Fruit fly (Drosophila melanogaster): ENCODE results near the gene CG15263.

CG15263 gene

DNA sequence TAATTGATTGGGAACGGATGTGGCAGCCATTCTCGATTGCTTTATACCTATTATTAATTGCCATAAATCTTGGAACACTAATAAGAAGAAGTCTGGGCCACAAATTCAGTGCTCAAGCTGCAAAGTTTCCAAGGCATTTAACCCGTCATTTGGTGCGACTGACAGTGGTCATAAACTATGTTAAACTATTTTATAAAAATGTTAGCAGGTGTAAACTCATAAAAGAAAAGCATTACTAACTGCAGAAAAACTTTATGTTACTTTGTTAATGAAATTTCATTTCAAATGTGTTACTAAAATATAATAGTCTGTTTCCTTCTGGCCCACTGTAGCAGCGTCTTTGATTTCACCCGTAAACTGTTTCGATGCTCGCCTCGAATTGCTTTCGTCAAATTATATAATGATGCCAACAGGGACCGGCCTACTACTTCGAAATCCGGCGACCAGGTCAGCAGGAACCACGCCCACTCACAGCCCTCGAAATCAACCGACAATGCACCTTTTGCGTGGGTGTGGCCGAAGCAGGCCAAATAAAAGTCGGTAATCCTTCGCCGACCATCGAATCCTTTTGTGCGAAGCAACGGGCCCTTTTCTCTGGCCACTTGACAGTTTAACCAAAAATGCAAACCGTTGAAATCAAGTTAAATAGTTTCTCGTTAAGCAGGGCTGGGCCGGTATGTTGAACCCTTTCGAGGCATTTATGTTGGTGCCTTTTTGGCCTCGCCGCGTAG, 40.9 kb downstream of the CG15263 start:
- TF ChIP-seq CTCF (optimal IDR thresholded peaks at IDR 0.05) (no peak), CG8478 (optimal IDR thresholded peaks at IDR 0.05) (no peak)

DNA sequence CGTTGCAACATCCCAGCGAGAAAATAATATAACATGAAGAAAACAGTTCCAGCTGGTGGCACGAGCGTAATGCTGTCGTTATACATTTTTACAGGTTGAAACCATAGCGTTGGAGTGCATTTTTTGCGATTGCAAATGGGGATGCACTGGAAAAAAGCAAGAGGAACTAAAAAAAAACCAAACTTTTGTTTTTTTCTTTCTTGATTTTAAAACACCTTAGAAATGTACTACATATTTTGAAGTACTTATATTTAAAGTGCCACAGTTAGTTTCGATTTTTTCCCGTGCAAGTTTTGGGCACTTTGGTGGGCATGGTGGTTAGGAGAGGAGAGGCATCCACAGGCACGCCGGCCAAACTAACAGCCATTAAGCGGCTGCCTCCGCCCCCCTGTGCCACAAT, 43.2 kb downstream of the CG15263 start:
- TF ChIP-seq CG8478 (optimal IDR thresholded peaks at IDR 0.05): no peak
- TF ChIP-seq CTCF (optimal IDR thresholded peaks at IDR 0.05): no peak

DNA sequence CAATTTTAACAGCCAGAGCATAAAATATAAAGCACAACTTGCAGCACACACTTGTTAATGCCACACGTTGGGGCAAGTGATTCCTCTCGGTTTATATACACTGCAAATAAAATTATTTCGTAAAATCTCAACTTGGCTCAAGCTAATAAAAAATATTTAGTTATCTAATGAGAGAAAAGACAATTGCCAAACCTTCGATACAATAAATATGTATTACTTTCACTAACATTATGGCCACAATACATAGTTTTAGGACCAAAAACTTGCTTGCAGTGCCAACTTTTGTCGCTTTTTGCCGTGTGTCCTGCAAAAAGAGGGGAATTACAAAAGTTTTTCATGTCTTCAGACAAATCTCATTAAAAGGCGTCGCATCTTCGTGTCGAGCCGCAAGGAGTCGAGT, 44.6 kb downstream of the CG15263 start:
- TF ChIP-seq CTCF (optimal IDR thresholded peaks at IDR 0.05) (no peak), CG8478 (optimal IDR thresholded peaks at IDR 0.05) (no peak)

DNA sequence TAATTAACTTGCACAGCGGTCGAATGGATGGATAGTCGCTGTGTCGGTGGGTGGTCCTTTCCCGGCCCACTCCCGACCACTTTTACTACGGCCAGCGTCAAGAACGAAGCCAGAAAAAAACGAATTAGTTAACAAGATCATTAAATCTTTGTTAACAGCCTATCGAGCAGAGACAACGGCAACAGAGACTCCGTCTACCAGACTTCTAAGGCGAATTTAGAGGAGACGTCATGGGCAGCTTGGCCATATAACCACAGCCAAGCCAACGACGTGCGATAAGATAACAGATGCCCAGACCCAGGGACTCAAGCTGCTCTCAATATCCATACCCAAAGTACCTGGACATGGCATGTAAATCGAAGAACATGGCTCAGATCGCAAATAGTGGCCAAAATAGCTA, 45.8 kb downstream of the CG15263 start:
- TF ChIP-seq CG8478 (optimal IDR thresholded peaks at IDR 0.05): no peak
- no peak for TF ChIP-seq CTCF (optimal IDR thresholded peaks at IDR 0.05)

DNA sequence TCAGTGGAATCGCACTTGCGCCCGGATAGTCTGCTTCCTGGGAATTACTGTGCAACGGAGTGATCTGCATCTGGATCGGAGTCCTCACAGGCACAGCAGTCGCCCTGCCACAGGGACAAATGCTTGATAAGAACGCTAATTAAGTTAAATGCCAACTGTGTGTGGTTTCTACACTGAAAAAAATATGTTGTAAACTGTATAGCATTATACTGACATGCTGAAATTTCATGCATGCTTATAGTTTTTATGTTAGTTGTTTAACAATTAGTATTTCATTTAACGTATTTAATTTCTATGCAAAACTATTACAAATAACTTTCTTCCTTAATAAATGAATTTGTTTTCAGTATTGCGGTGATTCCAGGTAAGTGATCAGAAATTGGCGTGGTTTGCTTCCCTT, 46.6 kb downstream of the CG15263 start:
- no peak for TF ChIP-seq CG8478 (optimal IDR thresholded peaks at IDR 0.05)
- TF ChIP-seq CTCF (optimal IDR thresholded peaks at IDR 0.05): no peak

DNA sequence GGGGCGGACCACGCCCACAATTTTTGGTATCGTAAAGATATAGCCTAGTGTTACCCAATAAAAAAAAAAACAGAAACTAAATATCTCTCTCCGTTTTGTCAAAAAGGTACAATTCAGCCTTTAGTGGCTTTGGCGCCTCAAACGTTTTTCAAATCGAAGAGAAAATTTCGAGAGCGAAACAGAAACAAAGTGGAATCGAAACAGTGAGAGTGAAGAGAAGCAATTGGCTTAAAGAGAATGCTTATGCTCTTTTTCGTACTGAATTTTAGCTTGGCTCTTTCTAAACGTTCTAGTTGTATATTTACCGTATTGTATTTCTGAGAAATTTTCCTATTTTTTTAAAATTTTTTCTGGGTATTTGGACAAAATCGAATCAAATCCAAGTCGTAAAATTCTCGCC, 47.8 kb downstream of the CG15263 start:
- no peak for TF ChIP-seq CG8478 (optimal IDR thresholded peaks at IDR 0.05)
- TF ChIP-seq CTCF (optimal IDR thresholded peaks at IDR 0.05): no peak

DNA sequence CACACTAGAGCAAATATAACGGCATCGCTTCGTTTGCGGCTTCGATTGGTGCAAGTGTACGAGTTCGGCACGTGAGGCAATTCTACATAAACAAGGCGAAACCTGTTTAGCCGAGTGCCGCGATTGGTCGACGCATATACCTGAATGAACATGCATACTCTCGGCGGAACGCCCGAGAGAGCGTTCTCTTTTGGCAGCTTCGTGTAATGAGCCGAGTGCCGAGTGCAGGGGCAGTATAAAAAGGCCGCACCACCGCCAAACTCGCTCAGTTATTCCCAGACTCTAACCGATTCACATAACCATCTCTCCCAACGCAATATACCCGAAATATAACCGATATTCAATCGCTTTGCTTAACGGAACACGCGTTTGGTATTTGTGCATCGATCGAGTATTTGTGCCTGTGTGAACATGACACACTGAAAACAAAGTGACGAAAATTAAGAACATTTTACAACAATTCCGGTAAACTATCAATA, 48.8 kb downstream of the CG15263 start, which contains the start of gene esg:
esg (plus strand) TSS at position 265 of the 479 bp plus-strand sequence.
- TF ChIP-seq CTCF (optimal IDR thresholded peaks at IDR 0.05) (no peak), CG8478 (optimal IDR thresholded peaks at IDR 0.05) (no peak)

Data from S2 (cell line).